Worm (Caenorhabditis elegans) whole organism, L2 larva: ENCODE measurements around the gene Y62F5A.10.

Source experiments
- C34F6.9 ChIP-seq: fragments of 150-350 bp; optimal IDR thresholded peaks from 2 replicates; lab custom pipeline; 2014; ENCODE audit warnings: missing biosample characterization, missing genetic modification characterization
- F13H6.1 ChIP-seq: sonication (generic microtip); optimal IDR thresholded peaks from 2 replicates; lab custom pipeline; 2016; ENCODE audit warnings: missing genetic modification characterization, missing compliant biosample characterization
- R02D3.7 ChIP-seq: fragments of 150-350 bp; optimal IDR thresholded peaks from 2 replicates; lab custom pipeline; 2014; ENCODE audit warnings: missing biosample characterization, missing genetic modification characterization
- Y55F3AM.14 ChIP-seq: fragments of 200-800 bp; sonication (Bioruptor generic); optimal IDR thresholded peaks from 2 replicates; lab custom pipeline; 2018; ENCODE audit warnings: mild to moderate bottlenecking, missing genetic modification characterization, missing compliant biosample characterization
- ZK546.5 ChIP-seq: sonication (generic microtip); optimal IDR thresholded peaks from 2 replicates; lab custom pipeline; 2017; ENCODE audit warnings: missing biosample characterization, missing genetic modification characterization
- ama-1 ChIP-seq: fragments of 150-350 bp; optimal IDR thresholded peaks from 2 replicates; lab custom pipeline; 2018; ENCODE audit warnings: inconsistent platforms
- blmp-1 ChIP-seq: sonication (generic microtip); optimal IDR thresholded peaks from 2 replicates; lab custom pipeline; 2017; ENCODE audit warnings: missing genetic modification characterization, mild to moderate bottlenecking, missing compliant biosample characterization, antibody characterized with exemption, moderate library complexity; ENCODE audit not compliant: insufficient read depth
- ceh-16 ChIP-seq: fragments of 150-350 bp; optimal IDR thresholded peaks from 2 replicates; lab custom pipeline; 2014; ENCODE audit warnings: missing biosample characterization, missing genetic modification characterization
- ceh-82 ChIP-seq: fragments of 150-350 bp; optimal IDR thresholded peaks from 2 replicates; lab custom pipeline; 2014; ENCODE audit warnings: missing biosample characterization, missing genetic modification characterization
- crh-2 ChIP-seq: sonication (generic microtip); optimal IDR thresholded peaks from 2 replicates; lab custom pipeline; 2017; ENCODE audit warnings: missing biosample characterization, missing genetic modification characterization
- elt-1 ChIP-seq: fragments of 150-350 bp; optimal IDR thresholded peaks from 2 replicates; lab custom pipeline; 2014; ENCODE audit warnings: missing biosample characterization, missing genetic modification characterization
- fos-1 ChIP-seq: fragments of 150-350 bp; optimal IDR thresholded peaks from 2 replicates; lab custom pipeline; 2014; ENCODE audit warnings: missing biosample characterization, missing genetic modification characterization
- gmeb-1 ChIP-seq: fragments of 150-350 bp; optimal IDR thresholded peaks from 2 replicates; lab custom pipeline; 2014; ENCODE audit warnings: missing biosample characterization, missing genetic modification characterization
- lin-11 ChIP-seq: fragments of 150-350 bp; sonication (generic microtip); optimal IDR thresholded peaks from 2 replicates; lab custom pipeline; 2014; ENCODE audit warnings: missing biosample characterization, missing genetic modification characterization, inconsistent platforms, mixed read lengths
- lin-13 ChIP-seq: fragments of 150-350 bp; optimal IDR thresholded peaks from 2 replicates; lab custom pipeline; 2014; ENCODE audit warnings: missing biosample characterization, missing genetic modification reagents, missing genetic modification characterization
- lin-39 ChIP-seq: fragments of 150-350 bp; optimal IDR thresholded peaks from 2 replicates; lab custom pipeline; 2014; ENCODE audit warnings: missing biosample characterization, missing genetic modification reagents, missing genetic modification characterization
- lsy-2 ChIP-seq, 2 experiments: fragments of 150-350 bp in 1 of 2; sonication (generic microtip) in 1 of 2; optimal IDR thresholded peaks; 2 replicates each; lab custom pipeline; 2014 to 2017; ENCODE audit warnings: missing biosample characterization in 2 of 2, missing genetic modification characterization in 2 of 2
- mab-5 ChIP-seq: fragments of 150-350 bp; optimal IDR thresholded peaks from 2 replicates; lab custom pipeline; 2014; ENCODE audit warnings: missing biosample characterization, missing genetic modification characterization
- mdl-1 ChIP-seq, 2 experiments: fragments of 150-350 bp in 1 of 2; sonication (generic microtip) in 1 of 2; optimal IDR thresholded peaks; 2 replicates each; lab custom pipeline; 2017; ENCODE audit warnings: missing biosample characterization in 2 of 2, missing genetic modification characterization in 2 of 2
- nhr-11 ChIP-seq: fragments of 150-350 bp; optimal IDR thresholded peaks from 2 replicates; lab custom pipeline; 2014; ENCODE audit warnings: missing biosample characterization, missing genetic modification characterization
- nhr-12 ChIP-seq: fragments of 150-350 bp; optimal IDR thresholded peaks from 2 replicates; lab custom pipeline; 2014; ENCODE audit warnings: missing biosample characterization, missing genetic modification characterization
- nhr-21 ChIP-seq: fragments of 150-350 bp; optimal IDR thresholded peaks from 2 replicates; lab custom pipeline; 2014; ENCODE audit warnings: missing biosample characterization, missing genetic modification characterization
- nhr-23 ChIP-seq: fragments of 150-350 bp; optimal IDR thresholded peaks from 2 replicates; lab custom pipeline; 2014; ENCODE audit warnings: missing biosample characterization, missing genetic modification reagents, missing genetic modification characterization
- nhr-237 ChIP-seq: fragments of 150-350 bp; optimal IDR thresholded peaks from 2 replicates; lab custom pipeline; 2014; ENCODE audit warnings: missing biosample characterization, missing genetic modification characterization
- nhr-25 ChIP-seq: fragments of 150-350 bp; sonication (generic microtip); optimal IDR thresholded peaks from 3 replicates; lab custom pipeline; 2014; ENCODE audit warnings: missing biosample characterization, missing genetic modification characterization
- nhr-6 ChIP-seq: fragments of 150-350 bp; optimal IDR thresholded peaks from 2 replicates; lab custom pipeline; 2014; ENCODE audit warnings: missing biosample characterization, missing genetic modification characterization
- nhr-77 ChIP-seq: fragments of 150-350 bp; optimal IDR thresholded peaks from 2 replicates; lab custom pipeline; 2014; ENCODE audit warnings: missing biosample characterization, missing genetic modification characterization
- sem-4 ChIP-seq: fragments of 150-350 bp; optimal IDR thresholded peaks from 2 replicates; lab custom pipeline; 2014; ENCODE audit warnings: missing biosample characterization, missing genetic modification reagents, missing genetic modification characterization
- skn-1 ChIP-seq: sonication (generic microtip); optimal IDR thresholded peaks from 2 replicates; lab custom pipeline; 2017; ENCODE audit warnings: missing biosample characterization, missing genetic modification characterization
- sma-3 ChIP-seq: sonication (generic microtip); optimal IDR thresholded peaks from 2 replicates; lab custom pipeline; 2016; ENCODE audit warnings: missing genetic modification reagents, missing genetic modification characterization, missing compliant biosample characterization
- sma-9 ChIP-seq, 2 experiments: fragments of 150-350 bp in 1 of 2; sonication (generic microtip) in 1 of 2; optimal IDR thresholded peaks; 2 replicates each; lab custom pipeline; 2014 to 2016; ENCODE audit warnings: missing genetic modification characterization in 2 of 2, mild to moderate bottlenecking in 1 of 2, missing biosample characterization in 1 of 2, missing compliant biosample characterization in 1 of 2, missing genetic modification reagents in 1 of 2, moderate library complexity in 1 of 2
- unc-39 ChIP-seq: fragments of 150-350 bp; optimal IDR thresholded peaks from 2 replicates; lab custom pipeline; 2014; ENCODE audit warnings: missing biosample characterization, missing genetic modification characterization
- zag-1 ChIP-seq: fragments of 150-350 bp; optimal IDR thresholded peaks from 2 replicates; lab custom pipeline; 2014; ENCODE audit warnings: missing biosample characterization, missing genetic modification characterization
- ztf-4 ChIP-seq: fragments of 150-350 bp; optimal IDR thresholded peaks from 2 replicates; lab custom pipeline; 2014; ENCODE audit warnings: missing biosample characterization, missing genetic modification characterization

The Y62F5A.10 gene

ce11 chrII:11496767-11497166 lies 24.6 kb upstream of the Y62F5A.10 start, which contains the start of gene emc-5:
Gene emc-5, plus strand, starts transcription at chrII:11496780.
- peak in 1 of 2 experiments; percentile 34 for TF ChIP-seq lsy-2 (tag; optimal IDR thresholded peaks at IDR 0.05; lab: Kevin White, UChicago)
- TF ChIP-seq mab-5 (tag; lab: Kevin White, UChicago), result peak; percentile 9
- no peak for TF ChIP-seq ZK546.5 (tag; lab: Kevin White, UChicago)
- peak; percentile 43 for TF ChIP-seq F13H6.1
- TF ChIP-seq sma-9 (GFP tag; optimal IDR thresholded peaks at IDR 0.05; lab: Kevin White, UChicago), result peak; percentile 17
- no peak for TF ChIP-seq sma-9 (tag; optimal IDR thresholded peaks at IDR 0.05; lab: Kevin White, UChicago)

ce11 chrII:11497365-11497764 lies 24.0 kb upstream of the Y62F5A.10 start, which contains the start of gene B0334.5:
Gene B0334.5, plus strand, starts transcription at chrII:11497665.
- TF ChIP-seq nhr-21 (tag; lab: Kevin White, UChicago), result no peak
- no peak for TF ChIP-seq unc-39
- TF ChIP-seq lin-13 (GFP tag; lab: Kevin White, UChicago), result no peak
- no peak for TF ChIP-seq skn-1 (tag; lab: Kevin White, UChicago)
- TF ChIP-seq lin-11 (tag; lab: Kevin White, UChicago), result no peak
- no peak for TF ChIP-seq blmp-1 (tag; lab: Kevin White, UChicago)
- TF ChIP-seq nhr-12 (tag; lab: Kevin White, UChicago), result no peak
- no peak for TF ChIP-seq gmeb-1 (tag; lab: Kevin White, UChicago)
- TF ChIP-seq F13H6.1, result no peak
- no peak for TF ChIP-seq ceh-16 (tag; lab: Kevin White, UChicago)
- TF ChIP-seq ZK546.5 (tag; lab: Kevin White, UChicago), result no peak
- no peak for TF ChIP-seq nhr-23
- no peak for TF ChIP-seq zag-1 (tag; lab: Kevin White, UChicago)
- no peak for TF ChIP-seq nhr-11
- TF ChIP-seq, all 48 proteins: peak for 0

DNA sequence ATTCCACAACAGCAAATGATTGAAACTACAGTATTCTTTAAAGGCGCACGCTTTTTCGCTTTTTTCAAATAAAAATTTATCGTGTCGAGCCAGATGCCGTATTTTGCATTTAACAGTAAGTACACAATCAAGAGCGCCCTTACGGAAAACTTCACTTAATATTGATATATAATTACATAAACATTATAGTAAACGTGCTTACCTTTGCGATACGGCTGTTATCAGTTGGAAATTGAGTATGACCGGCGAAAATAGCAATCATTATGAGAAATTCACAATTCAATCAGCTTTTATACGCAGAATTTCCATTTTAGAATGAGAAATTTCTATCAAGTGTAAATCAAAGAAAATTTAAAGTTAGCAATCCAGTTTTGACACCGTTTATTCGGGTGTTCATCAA lies 21.2 kb upstream of the Y62F5A.10 start, which contains the start of gene B0334.20:
B0334.20 (minus strand) TSS at position 262 of the 400 bp plus-strand sequence.
- peak; percentile 53 for TF ChIP-seq fos-1 (tag; lab: Kevin White, UChicago)
- no peak for TF ChIP-seq C34F6.9

DNA sequence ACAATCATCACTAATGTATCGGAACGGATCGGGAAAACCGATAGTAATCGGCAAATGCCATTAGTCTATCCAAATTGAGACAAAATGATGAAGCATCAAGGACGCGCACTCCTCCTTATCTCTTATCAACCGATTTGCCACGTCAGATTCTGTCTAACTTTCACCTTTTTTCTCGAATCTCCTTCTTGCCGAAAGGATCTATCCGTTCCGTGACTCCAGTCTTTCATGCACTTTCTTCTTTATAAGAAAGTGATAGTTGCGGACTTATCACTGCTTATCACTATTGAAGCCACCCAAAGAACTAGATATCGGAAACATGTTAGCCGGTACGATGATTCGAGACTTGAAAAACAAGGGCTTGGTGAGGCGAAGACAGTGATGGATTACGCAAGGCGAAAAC lies 19.4 kb upstream of the Y62F5A.10 start:
- TF ChIP-seq lsy-2 (tag; optimal IDR thresholded peaks at IDR 0.05; lab: Kevin White, UChicago), result peak in 1 of 2 experiments; percentile 12
- TF ChIP-seq ztf-4 (tag; lab: Kevin White, UChicago), result no peak
- TF ChIP-seq mdl-1 (tag; optimal IDR thresholded peaks at IDR 0.05; lab: Kevin White, UChicago), result no peak
- TF ChIP-seq fos-1 (tag; lab: Kevin White, UChicago), result peak; percentile 36
- peak; percentile 5 for TF ChIP-seq crh-2 (tag; lab: Kevin White, UChicago)
- TF ChIP-seq R02D3.7 (tag; lab: Kevin White, UChicago), result no peak
- TF ChIP-seq nhr-25 (tag; lab: Kevin White, UChicago), result peak; percentile 7
- TF ChIP-seq ama-1, result no peak
- no peak for TF ChIP-seq ceh-82 (tag; lab: Kevin White, UChicago)
- peak; percentile 56 for TF ChIP-seq sma-9 (GFP tag; optimal IDR thresholded peaks at IDR 0.05; lab: Kevin White, UChicago)
- no peak for TF ChIP-seq sma-9 (tag; optimal IDR thresholded peaks at IDR 0.05; lab: Kevin White, UChicago)
- peak; percentile 90 for TF ChIP-seq blmp-1 (tag; lab: Kevin White, UChicago)
- no peak for TF ChIP-seq nhr-77 (tag; lab: Kevin White, UChicago)
- TF ChIP-seq nhr-21 (tag; lab: Kevin White, UChicago), result peak; percentile 84

- no peak for TF ChIP-seq sma-3 (GFP tag; lab: Kevin White, UChicago)
- TF ChIP-seq elt-1, result no peak
- TF ChIP-seq nhr-23, result no peak
- TF ChIP-seq nhr-6, result no peak
- TF ChIP-seq Y55F3AM.14 (GFP tag; lab: Kevin White, UChicago), result no peak
- TF ChIP-seq nhr-237, result no peak
- no peak for TF ChIP-seq sem-4
- no peak for TF ChIP-seq ztf-4 (tag; lab: Kevin White, UChicago)
- TF ChIP-seq lin-39 (tag; lab: Kevin White, UChicago), result no peak
- TF ChIP-seq ceh-16 (tag; lab: Kevin White, UChicago), result no peak
These were observed 17.6 kb upstream of the Y62F5A.10 start for ce11 chrII:11503761-11504160.
